Worm (Caenorhabditis elegans) whole organism, young adult: ENCODE measurements around the gene rop-1.

Experiments used
- B0035.1 ChIP-seq: sonication (generic microtip); optimal IDR thresholded peaks from 2 replicates; lab custom pipeline; 2016; ENCODE audit warnings: missing genetic modification characterization, mild to moderate bottlenecking, missing compliant biosample characterization, missing genotype, missing genetic modification reagents
- B0336.3 ChIP-seq: fragments of 200-800 bp; sonication (Bioruptor generic); IDR thresholded peaks from 2 replicates; pipeline ENCODE4 v1.3.6; 2022; ENCODE audit warnings: missing genetic modification characterization, missing compliant biosample characterization
- D2030.7 ChIP-seq: fragments of 200-800 bp; sonication (Bioruptor generic); IDR thresholded peaks from 2 replicates; pipeline ENCODE4 v1.3.6; 2022; ENCODE audit warnings: missing genetic modification reagents, missing genetic modification characterization, missing compliant biosample characterization
- F23B12.7 ChIP-seq: sonication (generic microtip); optimal IDR thresholded peaks from 2 replicates; lab custom pipeline; 2017; ENCODE audit warnings: missing genetic modification characterization, mild to moderate bottlenecking, missing compliant biosample characterization, antibody characterized with exemption, moderate library complexity; ENCODE audit not compliant: insufficient read depth
- F33H1.4 ChIP-seq: fragments of 200-800 bp; sonication (Bioruptor generic); IDR thresholded peaks from 2 replicates; pipeline ENCODE4 v1.3.6; 2022; ENCODE audit warnings: missing genetic modification reagents, missing genetic modification characterization, missing compliant biosample characterization
- F49E8.2 ChIP-seq: sonication (generic microtip); optimal IDR thresholded peaks from 3 replicates; lab custom pipeline; 2017; ENCODE audit warnings: missing genetic modification characterization, mild to moderate bottlenecking, missing compliant biosample characterization, antibody characterized with exemption, moderate library complexity; ENCODE audit not compliant: insufficient read depth
- F52B5.7 ChIP-seq: sonication (generic microtip); optimal IDR thresholded peaks from 2 replicates; lab custom pipeline; 2016; ENCODE audit warnings: mild to moderate bottlenecking, missing genetic modification characterization, missing compliant biosample characterization
- K12H6.12 ChIP-seq: fragments of 200-800 bp; sonication (Bioruptor generic); optimal IDR thresholded peaks from 2 replicates; lab custom pipeline; 2018; ENCODE audit warnings: mild to moderate bottlenecking, missing genetic modification characterization, missing compliant biosample characterization
- Y53F4B.3 ChIP-seq: fragments of 200-800 bp; sonication (Bioruptor generic); IDR thresholded peaks from 2 replicates; pipeline ENCODE4 v1.3.6; 2022; ENCODE audit warnings: missing genetic modification reagents, missing genetic modification characterization, missing compliant biosample characterization
- Y53G8AR.9 ChIP-seq: fragments of 200-800 bp; sonication (Bioruptor generic); conservative IDR thresholded peaks from 2 replicates; pipeline ENCODE4 v1.3.6; 2022; ENCODE audit warnings: missing genetic modification reagents, missing genetic modification characterization, missing compliant biosample characterization
- Y56A3A.18 ChIP-seq: fragments of 200-800 bp; sonication (Bioruptor generic); IDR thresholded peaks from 2 replicates; pipeline ENCODE4 v1.3.6; 2022; ENCODE audit warnings: missing genetic modification reagents, missing genetic modification characterization, missing compliant biosample characterization
- cebp-1 ChIP-seq, 2 experiments: fragments of 200-800 bp in 1 of 2; sonication (Bioruptor generic) in 1 of 2; sonication (generic microtip) in 1 of 2; IDR thresholded peaks in 1 of 2; optimal IDR thresholded peaks in 1 of 2; 2 replicates each; pipeline versions ENCODE4 v1.3.6 to Lab custom; 2017 to 2022; ENCODE audit warnings: missing compliant biosample characterization in 2 of 2, missing genetic modification characterization in 2 of 2, mild to moderate bottlenecking in 1 of 2, missing genetic modification reagents in 1 of 2, moderate library complexity in 1 of 2
- cebp-2 ChIP-seq: fragments of 200-800 bp; sonication (Bioruptor generic); IDR thresholded peaks from 2 replicates; pipeline ENCODE4 v1.3.6; 2022; ENCODE audit warnings: missing genetic modification characterization, missing compliant biosample characterization
- ceh-27 ChIP-seq: fragments of 200-800 bp; sonication (Bioruptor generic); optimal IDR thresholded peaks from 2 replicates; lab custom pipeline; 2018; ENCODE audit warnings: mild to moderate bottlenecking, missing genetic modification characterization, moderate library complexity, missing compliant biosample characterization
- ceh-40 ChIP-seq: fragments of 200-800 bp; sonication (Bioruptor generic); IDR thresholded peaks from 2 replicates; pipeline ENCODE4 v1.3.6; 2022; ENCODE audit warnings: missing genetic modification characterization, missing compliant biosample characterization
- chd-7 ChIP-seq: sonication (generic microtip); optimal IDR thresholded peaks from 2 replicates; lab custom pipeline; 2016; ENCODE audit warnings: mild to moderate bottlenecking, missing genetic modification characterization, moderate library complexity, missing compliant biosample characterization
- dox-1 ChIP-seq: fragments of 200-800 bp; sonication (Bioruptor generic); IDR thresholded peaks from 2 replicates; pipeline ENCODE4 v1.3.6; 2022; ENCODE audit warnings: missing genetic modification reagents, missing genetic modification characterization, missing compliant biosample characterization
- dpff-1 ChIP-seq: sonication (generic microtip); optimal IDR thresholded peaks from 2 replicates; lab custom pipeline; 2017; ENCODE audit warnings: mild to moderate bottlenecking, missing genetic modification characterization, missing compliant biosample characterization
- dpl-1 ChIP-seq: fragments of 150-350 bp; optimal IDR thresholded peaks from 2 replicates; lab custom pipeline; 2014; ENCODE audit warnings: missing biosample characterization, missing genetic modification reagents, missing genetic modification characterization
- fkh-3 ChIP-seq: sonication (generic microtip); optimal IDR thresholded peaks from 2 replicates; lab custom pipeline; 2016; ENCODE audit warnings: mild to moderate bottlenecking, missing genetic modification characterization, missing compliant biosample characterization
- hmg-1.2 ChIP-seq: fragments of 200-800 bp; sonication (Bioruptor generic); IDR thresholded peaks from 2 replicates; pipeline ENCODE4 v1.3.6; 2022; ENCODE audit warnings: missing genetic modification reagents, missing genetic modification characterization, missing compliant biosample characterization
- hrde-1 ChIP-seq: sonication (generic microtip); optimal IDR thresholded peaks from 2 replicates; lab custom pipeline; 2016; ENCODE audit warnings: missing genetic modification characterization, mild to moderate bottlenecking, missing compliant biosample characterization, moderate library complexity, missing genotype, missing genetic modification reagents, borderline replicate concordance
- hsf-1 ChIP-seq: fragments of 200-800 bp; sonication (Bioruptor generic); IDR thresholded peaks from 2 replicates; pipeline ENCODE4 v1.3.6; 2022; ENCODE audit warnings: missing genetic modification reagents, missing genetic modification characterization, missing compliant biosample characterization
- lin-26 ChIP-seq: fragments of 200-800 bp; sonication (Bioruptor generic); IDR thresholded peaks from 2 replicates; pipeline ENCODE4 v1.3.6; 2022; ENCODE audit warnings: missing genetic modification reagents, missing genetic modification characterization, missing compliant biosample characterization
- lin-35 ChIP-seq, 3 experiments: fragments of 150-350 bp in 2 of 3; sonication (generic microtip) in 1 of 3; optimal IDR thresholded peaks; 2 replicates each; lab custom pipeline; 2014 to 2018; ENCODE audit warnings: missing biosample characterization in 3 of 3, missing genetic modification characterization in 3 of 3, missing genetic modification reagents in 3 of 3
- lin-40 ChIP-seq: sonication (generic microtip); optimal IDR thresholded peaks from 2 replicates; lab custom pipeline; 2016; ENCODE audit warnings: missing genetic modification characterization, mild to moderate bottlenecking, missing compliant biosample characterization, missing genotype, missing genetic modification reagents
- lin-54 ChIP-seq: fragments of 200-800 bp; sonication (Bioruptor generic); optimal IDR thresholded peaks from 2 replicates; lab custom pipeline; 2018; ENCODE audit warnings: mild to moderate bottlenecking, missing genetic modification characterization, missing compliant biosample characterization
- lsl-1 ChIP-seq: fragments of 200-800 bp; sonication (Bioruptor generic); optimal IDR thresholded peaks from 2 replicates; lab custom pipeline; 2018; ENCODE audit warnings: mild to moderate bottlenecking, missing genetic modification characterization, moderate library complexity, missing compliant biosample characterization
- madf-10 ChIP-seq: sonication (generic microtip); optimal IDR thresholded peaks from 2 replicates; lab custom pipeline; 2016; ENCODE audit warnings: mild to moderate bottlenecking, missing genetic modification characterization, missing compliant biosample characterization
- madf-6 ChIP-seq: fragments of 200-800 bp; sonication (Bioruptor generic); IDR thresholded peaks from 2 replicates; pipeline ENCODE4 v1.3.6; 2022; ENCODE audit warnings: missing genetic modification reagents, missing genetic modification characterization, missing compliant biosample characterization
- mcd-1 ChIP-seq: fragments of 200-800 bp; sonication (Bioruptor generic); IDR thresholded peaks from 2 replicates; pipeline ENCODE4 v1.3.6; 2022; ENCODE audit warnings: missing genetic modification reagents, missing genetic modification characterization, missing compliant biosample characterization
- mes-4 ChIP-seq: sonication (generic microtip); optimal IDR thresholded peaks from 2 replicates; lab custom pipeline; 2016; ENCODE audit warnings: missing genotype, missing genetic modification characterization, missing compliant biosample characterization
- mxl-1 ChIP-seq: sonication (generic microtip); optimal IDR thresholded peaks from 2 replicates; lab custom pipeline; 2016; ENCODE audit warnings: missing genetic modification characterization, missing compliant biosample characterization
- nfya-2 ChIP-seq: fragments of 200-800 bp; sonication (Bioruptor generic); IDR thresholded peaks from 2 replicates; pipeline ENCODE4 v1.3.6; 2022; ENCODE audit warnings: missing genetic modification reagents, missing genetic modification characterization, missing compliant biosample characterization
- nfyb-1 ChIP-seq: fragments of 200-800 bp; sonication (Bioruptor generic); IDR thresholded peaks from 2 replicates; pipeline ENCODE4 v1.3.6; 2022; ENCODE audit warnings: missing genetic modification reagents, missing genetic modification characterization, missing compliant biosample characterization
- nhr-80 ChIP-seq: sonication (generic microtip); optimal IDR thresholded peaks from 2 replicates; lab custom pipeline; 2016; ENCODE audit warnings: missing genetic modification characterization, missing compliant biosample characterization
- pbrm-1 ChIP-seq: fragments of 200-800 bp; sonication (Bioruptor generic); IDR thresholded peaks from 2 replicates; pipeline ENCODE4 v1.3.6; 2022; ENCODE audit warnings: missing genetic modification reagents, missing genetic modification characterization, missing compliant biosample characterization
- sea-2 ChIP-seq: fragments of 200-800 bp; sonication (Bioruptor generic); IDR thresholded peaks from 2 replicates; pipeline ENCODE4 v1.3.6; 2022; ENCODE audit warnings: missing genetic modification characterization, missing compliant biosample characterization
- snpc-3.4 ChIP-seq: sonication (generic microtip); optimal IDR thresholded peaks from 2 replicates; lab custom pipeline; 2017; ENCODE audit warnings: missing genetic modification characterization, mild to moderate bottlenecking, missing compliant biosample characterization, antibody characterized with exemption, moderate library complexity, missing genotype, missing genetic modification reagents
- snpc-4 ChIP-seq, 5 experiments: fragments of 150-350 bp in 1 of 5; sonication (generic microtip) in 4 of 5; optimal IDR thresholded peaks; 2 replicates each; lab custom pipeline; 2014 to 2018; ENCODE audit warnings: missing genetic modification characterization in 5 of 5, missing biosample characterization in 3 of 5, antibody characterized with exemption in 2 of 5, mild to moderate bottlenecking in 2 of 5, missing compliant biosample characterization in 2 of 5, missing genotype in 2 of 5, moderate library complexity in 2 of 5, missing genetic modification reagents in 1 of 5
- tbp1 ChIP-seq: fragments of 200-800 bp; sonication (Bioruptor generic); optimal IDR thresholded peaks from 2 replicates; lab custom pipeline; 2018; ENCODE audit warnings: mild to moderate bottlenecking, missing genetic modification characterization, missing compliant biosample characterization
- unc-130 ChIP-seq: sonication (generic microtip); optimal IDR thresholded peaks from 2 replicates; lab custom pipeline; 2016; ENCODE audit warnings: missing genetic modification reagents, missing genetic modification characterization, missing compliant biosample characterization
- ztf-18 ChIP-seq: sonication (generic microtip); optimal IDR thresholded peaks from 2 replicates; lab custom pipeline; 2016; ENCODE audit warnings: missing genotype, mild to moderate bottlenecking, missing genetic modification characterization, missing compliant biosample characterization
- ztf-25 ChIP-seq: fragments of 200-800 bp; sonication (Bioruptor generic); IDR thresholded peaks from 2 replicates; pipeline ENCODE4 v1.3.6; 2022; ENCODE audit warnings: missing genetic modification reagents, missing genetic modification characterization, missing compliant biosample characterization

rop-1 gene

ce11 chrV:10205483-10205882, 49.4 kb downstream of the rop-1 start, which contains the start of gene ZK856.16:
TSS of gene ZK856.16 (minus strand) at chrV:10205583.
- TF ChIP-seq fkh-3 = no peak
- TF ChIP-seq nfya-2 (GFP tag; lab: Robert Waterston, UW) = no peak
- TF ChIP-seq chd-7 = no peak
- no peak for TF ChIP-seq B0035.1 (tag; lab: Kevin White, UChicago)
- TF ChIP-seq cebp-2 = no peak
- no peak for TF ChIP-seq Y53F4B.3 (GFP tag; lab: Robert Waterston, UW)
- no peak for TF ChIP-seq Y56A3A.18 (GFP tag; lab: Robert Waterston, UW)
- TF ChIP-seq sea-2 (GFP tag; lab: Robert Waterston, UW) = no peak
- TF ChIP-seq F23B12.7 (tag; lab: Kevin White, UChicago) = no peak

- TF ChIP-seq hrde-1 (tag; lab: Kevin White, UChicago) (peak; percentile 0), cebp-2 (no peak), Y53G8AR.9 (GFP tag; lab: Robert Waterston, UW) (0 out of 2 replicates have a peak, but pooled peaks have one; percentile 65), F33H1.4 (GFP tag; lab: Robert Waterston, UW) (no peak), tbp1 (GFP tag; lab: Kevin White, UChicago) (peak; percentile 44), lsl-1 (GFP tag; lab: Kevin White, UChicago) (peak; percentile 31), mxl-1 (tag; lab: Kevin White, UChicago) (no peak), ztf-18 (tag; lab: Kevin White, UChicago) (peak; percentile 93), ceh-27 (peak; percentile 14), F52B5.7 (tag; lab: Kevin White, UChicago) (no peak), madf-10 (tag; lab: Kevin White, UChicago) (peak; percentile 29), snpc-3.4 (tag; lab: Kevin White, UChicago) (peak; percentile 41), dpl-1 (GFP tag; lab: Kevin White, UChicago) (no peak), lin-26 (GFP tag; lab: Robert Waterston, UW) (no peak), B0035.1 (tag; lab: Kevin White, UChicago) (no peak), F23B12.7 (tag; lab: Kevin White, UChicago) (peak; percentile 45), ztf-25 (no peak), lin-35 (GFP tag; optimal IDR thresholded peaks at IDR 0.05; lab: Kevin White, UChicago) (peak in 1 of 3 experiments; percentile 55), K12H6.12 (no peak), mes-4 (tag; lab: Kevin White, UChicago) (no peak), ceh-40 (GFP tag; lab: Robert Waterston, UW) (no peak), D2030.7 (GFP tag; lab: Robert Waterston, UW) (peak; percentile 17; the same call in 1 of the 2 replicates), pbrm-1 (0 out of 2 replicates have a peak, but pooled peaks have one; percentile 20), F49E8.2 (tag; lab: Kevin White, UChicago) (peak; percentile 41), dpff-1 (tag; lab: Kevin White, UChicago) (no peak), mcd-1 (GFP tag; lab: Robert Waterston, UW) (peak; percentile 39; the same call in 1 of the 2 replicates), B0336.3 (GFP tag; lab: Robert Waterston, UW) (0 out of 2 replicates have a peak, but pooled peaks have one; percentile 49), cebp-1 (GFP tag; IDR thresholded peaks at IDR 0.05; lab: Robert Waterston, UW) (no peak), cebp-1 (tag; optimal IDR thresholded peaks at IDR 0.05; lab: Kevin White, UChicago) (peak; percentile 54), lin-54 (GFP tag; lab: Kevin White, UChicago) (peak; percentile 58), nfyb-1 (GFP tag; lab: Robert Waterston, UW) (no peak), nhr-80 (tag; lab: Kevin White, UChicago) (peak; percentile 11), madf-6 (peak; percentile 24; the same call in 1 of the 2 replicates), hmg-1.2 (peak; percentile 32; the same call in 1 of the 2 replicates), hsf-1 (GFP tag; lab: Robert Waterston, UW) (0 out of 2 replicates have a peak, but pooled peaks have one; percentile 18), dox-1 (GFP tag; lab: Robert Waterston, UW) (peak; percentile 24; the same call in 1 of the 2 replicates), snpc-4 (GFP tag; optimal IDR thresholded peaks at IDR 0.05; lab: Kevin White, UChicago) (no peak), snpc-4 (tag; optimal IDR thresholded peaks at IDR 0.05; lab: Kevin White, UChicago) (peak in 2 of 4 experiments; percentile 35 to 49), unc-130 (peak; percentile 5), lin-40 (tag; lab: Kevin White, UChicago) (peak; percentile 61)
- TF ChIP-seq, all 124 proteins: peak for 25
Observed at ce11 chrV:10204863-10205338, 50.0 kb downstream of the rop-1 start, which contains the start of the genes ZK856.19 and ZK856.11. TSS of gene ZK856.19 (minus strand) at chrV:10204913. TSS of gene ZK856.11 (minus strand) at chrV:10204938.
